Worm (Caenorhabditis elegans) whole organism, midembryonic: Measurements from ENCODE around the gene ZC204.6.

Experiments used
- T22C8.4 ChIP-seq: fragments of 200-800 bp; sonication (Bioruptor generic); IDR thresholded peaks from 2 replicates; pipeline ENCODE4 v1.3.6; 2022; ENCODE audit warnings: missing genetic modification characterization, missing compliant biosample characterization
- cog-1 ChIP-seq: sonication (generic microtip); optimal IDR thresholded peaks from 2 replicates; lab custom pipeline; 2016; ENCODE audit warnings: missing genetic modification characterization, missing compliant biosample characterization
- flt-1 ChIP-seq: fragments of 200-800 bp; sonication (Bioruptor generic); IDR thresholded peaks from 2 replicates; pipeline ENCODE4 v1.3.6; 2022; ENCODE audit warnings: missing genetic modification characterization, missing compliant biosample characterization
- klf-2 ChIP-seq: fragments of 200-800 bp; sonication (Bioruptor generic); conservative IDR thresholded peaks from 2 replicates; pipeline ENCODE4 v1.3.6; 2022; ENCODE audit warnings: missing genetic modification reagents, missing genetic modification characterization, missing compliant biosample characterization
- med-1 ChIP-seq: sonication (generic microtip); optimal IDR thresholded peaks from 2 replicates; lab custom pipeline; 2017; ENCODE audit warnings: missing genetic modification characterization, mild to moderate bottlenecking, missing compliant biosample characterization, antibody characterized with exemption, missing genetic modification reagents; ENCODE audit not compliant: insufficient read depth
- ref-1 ChIP-seq: fragments of 200-800 bp; sonication (Bioruptor generic); conservative IDR thresholded peaks from 2 replicates; pipeline ENCODE4 v1.3.6; 2022; ENCODE audit warnings: missing genetic modification reagents, missing genetic modification characterization, missing compliant biosample characterization
- tab-1 ChIP-seq: fragments of 200-800 bp; sonication (Bioruptor generic); IDR thresholded peaks from 2 replicates; pipeline ENCODE4 v1.3.6; 2022; ENCODE audit warnings: missing genetic modification characterization, missing compliant biosample characterization
- ztf-23 ChIP-seq: fragments of 200-800 bp; sonication (Bioruptor generic); IDR thresholded peaks from 2 replicates; pipeline ENCODE4 v1.3.6; 2022; ENCODE audit warnings: missing genetic modification reagents, missing genetic modification characterization, missing compliant biosample characterization
- ztf-29 ChIP-seq: fragments of 200-800 bp; sonication (Bioruptor generic); IDR thresholded peaks from 2 replicates; pipeline ENCODE4 v1.3.6; 2022; ENCODE audit warnings: missing genetic modification reagents, missing genetic modification characterization, missing compliant biosample characterization

The ZC204.6 gene

DNA sequence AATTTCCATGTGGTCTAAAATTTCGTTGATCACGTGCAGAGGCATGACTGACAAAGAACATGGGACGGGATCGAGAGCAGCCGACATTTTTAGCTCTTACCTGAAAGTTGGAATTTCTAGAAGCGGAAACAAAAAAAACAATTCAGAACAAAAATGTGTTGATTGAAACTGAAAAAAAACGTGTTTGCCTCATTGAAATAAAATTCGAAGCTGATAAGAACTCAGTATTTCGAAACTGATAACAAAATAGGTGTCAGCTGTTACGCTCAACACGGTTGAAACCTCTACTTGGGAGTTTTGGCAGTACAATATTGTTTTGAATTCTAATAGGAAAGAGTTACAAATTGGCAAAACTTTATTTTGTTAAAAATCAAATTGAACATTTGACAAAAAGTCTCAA, 35.7 kb downstream of the ZC204.6 start:
- TF ChIP-seq ztf-29 (GFP tag; lab: Robert Waterston, UW): no peak
- no peak for TF ChIP-seq klf-2 (GFP tag; lab: Robert Waterston, UW)
- no peak for TF ChIP-seq T22C8.4
- TF ChIP-seq med-1 (GFP tag; lab: Kevin White, UChicago): no peak
- no peak for TF ChIP-seq ztf-23 (GFP tag; lab: Robert Waterston, UW)
- TF ChIP-seq tab-1 (GFP tag; lab: Robert Waterston, UW): no peak
- no peak for TF ChIP-seq ref-1 (GFP tag; lab: Robert Waterston, UW)
- no peak for TF ChIP-seq flt-1 (GFP tag; lab: Robert Waterston, UW)
- TF ChIP-seq cog-1: no peak

DNA sequence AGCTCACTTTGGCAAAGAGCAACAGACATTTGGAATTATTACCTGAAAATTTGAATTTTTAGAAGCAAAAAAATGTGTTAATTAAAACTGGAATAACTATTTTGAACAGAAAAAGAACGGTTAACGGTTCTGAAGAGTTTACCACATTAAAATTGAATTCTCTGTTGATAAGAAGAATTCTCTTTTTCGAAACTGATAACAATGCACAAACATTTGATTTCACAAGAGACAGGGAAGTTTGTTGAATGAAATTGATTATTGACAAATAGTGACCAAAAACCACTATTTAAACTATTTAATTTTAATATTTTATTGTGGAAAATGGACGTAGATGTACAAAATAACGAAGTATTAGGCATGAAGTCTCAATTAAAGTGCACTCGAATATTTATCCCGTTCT, 37.1 kb downstream of the ZC204.6 start:
- TF ChIP-seq T22C8.4 (no peak), ztf-23 (GFP tag; lab: Robert Waterston, UW) (no peak), klf-2 (GFP tag; lab: Robert Waterston, UW) (no peak), tab-1 (GFP tag; lab: Robert Waterston, UW) (no peak), cog-1 (no peak), med-1 (GFP tag; lab: Kevin White, UChicago) (no peak), ztf-29 (GFP tag; lab: Robert Waterston, UW) (no peak), flt-1 (GFP tag; lab: Robert Waterston, UW) (no peak), ref-1 (GFP tag; lab: Robert Waterston, UW) (no peak)

DNA sequence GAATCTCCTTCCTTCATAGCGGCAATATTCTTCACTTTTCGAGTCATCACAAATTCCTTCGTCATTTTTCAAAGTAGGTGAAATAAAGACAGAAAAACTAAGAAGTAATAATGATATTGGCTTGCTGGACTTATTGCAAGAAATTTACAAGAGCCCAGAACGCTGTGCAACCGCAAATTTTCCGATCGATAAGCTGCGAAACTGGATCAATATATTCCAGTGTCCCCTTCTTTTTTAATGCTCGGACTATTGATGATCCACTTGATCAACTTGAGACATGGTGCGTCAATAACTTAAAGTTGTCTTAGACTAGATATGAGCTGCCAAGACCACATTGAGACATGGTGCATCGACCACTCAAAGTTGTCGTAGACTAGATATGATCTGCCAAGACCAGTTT, 38.5 kb downstream of the ZC204.6 start, which contains the start of gene bath-33:
Gene bath-33 (minus strand): TSS at position 101 of the 400 bp plus-strand sequence.
- TF ChIP-seq klf-2 (GFP tag; lab: Robert Waterston, UW): no peak
- no peak for TF ChIP-seq ztf-29 (GFP tag; lab: Robert Waterston, UW)
- TF ChIP-seq tab-1 (GFP tag; lab: Robert Waterston, UW): no peak

ce11 chrII:1605010-1605409, 39.6 kb downstream of the ZC204.6 start:
- TF ChIP-seq med-1 (GFP tag; lab: Kevin White, UChicago): no peak
- TF ChIP-seq ztf-23 (GFP tag; lab: Robert Waterston, UW): no peak
- no peak for TF ChIP-seq flt-1 (GFP tag; lab: Robert Waterston, UW)
- TF ChIP-seq ref-1 (GFP tag; lab: Robert Waterston, UW): no peak
- TF ChIP-seq cog-1: no peak
- no peak for TF ChIP-seq tab-1 (GFP tag; lab: Robert Waterston, UW)
- TF ChIP-seq ztf-29 (GFP tag; lab: Robert Waterston, UW): no peak
- no peak for TF ChIP-seq T22C8.4
- no peak for TF ChIP-seq klf-2 (GFP tag; lab: Robert Waterston, UW)

- TF ChIP-seq ref-1 (GFP tag; lab: Robert Waterston, UW) (no peak), flt-1 (GFP tag; lab: Robert Waterston, UW) (no peak), klf-2 (GFP tag; lab: Robert Waterston, UW) (no peak), ztf-29 (GFP tag; lab: Robert Waterston, UW) (no peak), tab-1 (GFP tag; lab: Robert Waterston, UW) (no peak), med-1 (GFP tag; lab: Kevin White, UChicago) (no peak), T22C8.4 (no peak), cog-1 (no peak), ztf-23 (GFP tag; lab: Robert Waterston, UW) (no peak)
These were observed 41.6 kb downstream of the ZC204.6 start for ce11 chrII:1603049-1603448.

- TF ChIP-seq cog-1: no peak
- TF ChIP-seq ztf-29 (GFP tag; lab: Robert Waterston, UW): no peak
- no peak for TF ChIP-seq flt-1 (GFP tag; lab: Robert Waterston, UW)
- no peak for TF ChIP-seq med-1 (GFP tag; lab: Kevin White, UChicago)
- TF ChIP-seq ref-1 (GFP tag; lab: Robert Waterston, UW): no peak
- no peak for TF ChIP-seq klf-2 (GFP tag; lab: Robert Waterston, UW)
- no peak for TF ChIP-seq tab-1 (GFP tag; lab: Robert Waterston, UW)
These were observed 43.1 kb downstream of the ZC204.6 start, which contains the start of gene bath-47 for ce11 chrII:1601507-1601906. Gene bath-47, plus strand, starts transcription at chrII:1601811.

DNA sequence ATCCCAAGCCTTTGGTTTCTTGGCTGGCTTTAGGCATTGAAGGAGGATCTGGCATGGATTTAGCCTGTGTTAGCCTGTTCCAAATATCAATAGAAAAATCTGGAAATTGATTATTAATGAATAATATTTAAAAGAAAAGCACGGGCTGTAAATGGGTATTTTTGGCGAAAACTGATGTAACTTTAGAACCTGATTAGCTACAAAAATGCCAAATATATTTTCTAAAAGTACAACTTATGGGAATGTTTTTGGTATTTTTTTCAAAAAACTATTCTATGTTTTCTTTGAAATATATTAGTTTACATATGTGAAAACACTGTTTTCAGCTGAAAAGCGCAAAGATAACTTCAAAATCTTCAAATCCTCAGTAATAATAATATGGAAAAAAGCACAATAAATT, 44.0 kb downstream of the ZC204.6 start, which contains the start of gene bath-26:
Gene bath-26 (minus strand): TSS at position 101 of the 400 bp plus-strand sequence.
- TF ChIP-seq flt-1 (GFP tag; lab: Robert Waterston, UW) (no peak), T22C8.4 (no peak), ztf-29 (GFP tag; lab: Robert Waterston, UW) (no peak), ztf-23 (GFP tag; lab: Robert Waterston, UW) (no peak), med-1 (GFP tag; lab: Kevin White, UChicago) (no peak), klf-2 (GFP tag; lab: Robert Waterston, UW) (no peak), cog-1 (no peak), tab-1 (GFP tag; lab: Robert Waterston, UW) (no peak), ref-1 (GFP tag; lab: Robert Waterston, UW) (no peak)

DNA sequence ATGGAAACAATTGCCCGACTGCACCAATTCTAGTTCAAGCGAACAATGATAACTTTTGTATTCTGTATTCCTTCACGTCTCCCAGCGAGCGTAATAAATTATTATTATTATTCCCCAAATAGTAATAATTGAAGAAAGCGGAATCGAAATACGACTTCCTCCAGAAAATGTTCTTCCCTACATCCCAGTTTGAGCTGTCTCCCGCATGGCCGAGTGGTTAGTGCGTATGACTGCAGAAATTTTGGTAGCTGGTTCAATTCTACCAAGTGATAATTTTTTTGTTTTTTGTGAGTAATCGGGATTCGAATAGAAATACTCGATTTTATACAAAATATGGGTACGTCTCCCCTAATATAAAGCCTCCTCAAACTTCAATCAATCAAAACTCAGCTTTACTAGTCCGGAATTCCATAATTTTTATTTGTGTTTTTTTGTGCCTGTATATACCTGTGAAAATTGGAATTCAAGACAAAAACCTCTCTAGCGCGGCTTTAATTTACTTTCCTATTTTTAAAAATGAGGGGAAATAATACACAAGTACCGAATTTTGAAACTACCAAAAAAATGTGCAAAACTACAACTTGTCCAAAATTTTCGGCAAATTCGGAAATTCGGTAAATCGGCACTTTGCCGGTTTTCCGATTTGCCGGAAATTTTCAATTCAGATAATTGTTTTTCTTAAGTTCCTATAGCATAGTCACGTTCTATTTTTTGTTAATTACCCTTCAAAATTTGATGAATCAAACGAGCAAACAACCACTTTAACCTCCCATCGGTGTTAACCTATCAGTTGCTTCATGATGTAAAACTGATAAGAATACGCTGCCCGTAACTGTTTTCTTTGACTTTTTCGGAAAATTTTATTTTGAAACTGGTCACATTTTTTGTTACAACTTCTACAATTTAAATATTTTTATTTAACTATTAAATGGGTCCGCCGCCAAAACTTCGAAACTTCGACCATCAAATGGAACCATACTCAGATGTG, 47.2 kb downstream of the ZC204.6 start, which contains the start of gene bath-46:
Gene bath-46 (plus strand): TSS at position 806 of the 988 bp plus-strand sequence.
- TF ChIP-seq cog-1: no peak
- TF ChIP-seq ztf-29 (GFP tag; lab: Robert Waterston, UW): no peak
- no peak for TF ChIP-seq T22C8.4
- TF ChIP-seq flt-1 (GFP tag; lab: Robert Waterston, UW): no peak
- TF ChIP-seq ref-1 (GFP tag; lab: Robert Waterston, UW): no peak
- no peak for TF ChIP-seq ztf-23 (GFP tag; lab: Robert Waterston, UW)
- TF ChIP-seq tab-1 (GFP tag; lab: Robert Waterston, UW): no peak
- TF ChIP-seq klf-2 (GFP tag; lab: Robert Waterston, UW): no peak

ce11 chrII:1595137-1595536, 49.5 kb downstream of the ZC204.6 start, which contains the start of gene clec-20:
Gene clec-20, minus strand, starts transcription at chrII:1595237.
- TF ChIP-seq ref-1 (GFP tag; lab: Robert Waterston, UW) (no peak), cog-1 (no peak), ztf-23 (GFP tag; lab: Robert Waterston, UW) (no peak), med-1 (GFP tag; lab: Kevin White, UChicago) (no peak), ztf-29 (GFP tag; lab: Robert Waterston, UW) (no peak), T22C8.4 (no peak), tab-1 (GFP tag; lab: Robert Waterston, UW) (no peak), klf-2 (GFP tag; lab: Robert Waterston, UW) (no peak), flt-1 (GFP tag; lab: Robert Waterston, UW) (no peak)
